Worm (Caenorhabditis elegans): ENCODE measurements around the gene Y45G12B.2.

DNA sequence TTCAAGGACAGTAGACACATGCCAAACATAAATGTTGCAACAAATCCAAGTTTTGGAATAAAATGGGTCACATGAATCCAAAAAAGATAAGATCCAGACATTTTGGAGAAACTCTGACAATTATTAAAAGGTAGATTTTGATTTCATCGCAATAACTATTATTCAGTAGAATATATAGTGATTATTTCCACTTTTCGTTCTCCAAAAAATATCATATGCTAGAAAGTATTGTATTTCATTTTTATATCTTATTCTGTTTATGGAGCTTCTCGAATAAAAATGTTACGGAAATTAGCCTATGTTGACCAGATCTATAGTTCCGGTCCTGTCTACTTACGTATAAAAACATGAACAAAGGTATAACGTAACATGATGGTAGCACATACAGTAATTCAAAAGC, 32.5 kb downstream of the Y45G12B.2 start, which contains the start of gene str-13:
- TF ChIP-seq flt-1 (GFP tag; IDR thresholded peaks at IDR 0.05) (no peak), tab-1 (GFP tag; IDR thresholded peaks at IDR 0.05) (no peak), med-1 (GFP tag; optimal IDR thresholded peaks at IDR 0.05; ENCODE audit: insufficient read depth) (no peak), T22C8.4 (GFP tag; IDR thresholded peaks at IDR 0.05) (no peak), klf-2 (GFP tag; conservative IDR thresholded peaks at IDR 0.05) (no peak), cog-1 (tag; optimal IDR thresholded peaks at IDR 0.05) (no peak), ztf-23 (GFP tag; IDR thresholded peaks at IDR 0.05) (no peak)

All from whole organism, midembryonic.